Fruit fly (Drosophila melanogaster): ENCODE results near the gene Tusp.

DNA sequence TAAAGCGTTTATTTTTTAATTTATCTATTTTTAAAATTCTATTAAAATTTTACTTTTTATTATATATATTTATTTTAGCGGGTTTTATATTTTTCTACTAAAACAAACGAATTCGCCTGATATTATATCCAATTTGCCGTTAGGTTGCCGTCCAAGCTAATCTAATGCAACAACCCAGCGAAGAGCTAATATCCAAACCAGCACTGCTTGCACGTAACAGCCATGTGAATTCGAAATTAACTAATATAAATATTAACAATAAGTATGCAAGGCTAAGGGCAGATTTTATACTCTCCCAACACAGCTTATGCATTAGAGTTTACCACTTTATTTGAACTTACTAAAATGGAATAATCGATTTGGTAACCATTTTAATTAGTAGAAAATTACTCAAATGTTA lies 44.0 kb downstream of the Tusp start:
- TF ChIP-seq ttk (optimal IDR thresholded peaks at IDR 0.05) (no peak), Sin3A (optimal IDR thresholded peaks at IDR 0.05) (no peak), h (optimal IDR thresholded peaks at IDR 0.05) (no peak), insv (optimal IDR thresholded peaks at IDR 0.05) (no peak), psq (optimal IDR thresholded peaks at IDR 0.05) (no peak), Myc (optimal IDR thresholded peaks at IDR 0.05) (no peak)
